Fruit fly (Drosophila melanogaster) whole organism, pupa: ENCODE data around the gene Cdk1.
A peak's percentile ranks its signal among the peaks of the same experiment; 100 is the strongest.

ENCODE experiments used
- CG10348 ChIP-seq: fragments of 200-800 bp; sonication (Bioruptor generic); IDR thresholded peaks from 2 replicates; pipeline ENCODE4 v1.3.6; 2022; ENCODE audit warnings: missing biosample characterization, missing genetic modification characterization
- CG12605 ChIP-seq: fragments of 200-800 bp; sonication (Bioruptor generic); IDR thresholded peaks from 2 replicates; pipeline ENCODE4 v1.3.6; 2022; ENCODE audit warnings: missing biosample characterization, missing genetic modification characterization
- CG13204 ChIP-seq: fragments of 200-800 bp; sonication (Bioruptor generic); optimal IDR thresholded peaks from 2 replicates; lab custom pipeline; 2018; ENCODE audit warnings: missing biosample characterization, mild to moderate bottlenecking, missing genetic modification characterization, moderate library complexity
- CG14655 ChIP-seq: fragments of 200-800 bp; sonication (Bioruptor generic); optimal IDR thresholded peaks from 3 replicates; lab custom pipeline; 2017; ENCODE audit warnings: mild to moderate bottlenecking, missing biosample characterization, missing genetic modification reagents, missing genetic modification characterization
- CG15710 ChIP-seq: fragments of 200-800 bp; sonication (Bioruptor generic); optimal IDR thresholded peaks from 2 replicates; lab custom pipeline; 2018; ENCODE audit warnings: missing biosample characterization, mild to moderate bottlenecking, missing genetic modification characterization, moderate library complexity
- CG17806 ChIP-seq: fragments of 200-800 bp; sonication (Bioruptor generic); optimal IDR thresholded peaks from 2 replicates; lab custom pipeline; 2018; ENCODE audit warnings: missing biosample characterization, mild to moderate bottlenecking, missing genetic modification characterization, moderate library complexity
- CG32121 ChIP-seq: fragments of 200-800 bp; sonication (Bioruptor generic); IDR thresholded peaks from 2 replicates; pipeline ENCODE4 v1.3.6; 2022; ENCODE audit warnings: missing biosample characterization, missing genetic modification characterization
- CG34367 ChIP-seq: fragments of 200-800 bp; sonication (Bioruptor generic); optimal IDR thresholded peaks from 2 replicates; lab custom pipeline; 2018; ENCODE audit warnings: missing biosample characterization, mild to moderate bottlenecking, missing genetic modification characterization
- CG4496 ChIP-seq: fragments of 200-800 bp; sonication (Bioruptor generic); IDR thresholded peaks from 3 replicates; pipeline ENCODE4 v1.3.6; 2022; ENCODE audit warnings: missing biosample characterization, missing genetic modification characterization
- CG8159 ChIP-seq: fragments of 200-800 bp; sonication (Bioruptor generic); optimal IDR thresholded peaks from 3 replicates; lab custom pipeline; 2018; ENCODE audit warnings: missing biosample characterization, mild to moderate bottlenecking, missing genetic modification characterization, moderate library complexity
- CG8301 ChIP-seq: fragments of 200-800 bp; sonication (Bioruptor generic); optimal IDR thresholded peaks from 2 replicates; lab custom pipeline; 2018; ENCODE audit warnings: missing biosample characterization, mild to moderate bottlenecking, missing genetic modification characterization
- CG9948 ChIP-seq: fragments of 200-800 bp; sonication (Bioruptor generic); optimal IDR thresholded peaks from 2 replicates; lab custom pipeline; 2018; ENCODE audit warnings: missing biosample characterization, mild to moderate bottlenecking, missing genetic modification characterization, moderate library complexity
- D1 ChIP-seq: fragments of 200-800 bp; sonication (Bioruptor generic); optimal IDR thresholded peaks from 2 replicates; lab custom pipeline; 2018; ENCODE audit warnings: missing biosample characterization, mild to moderate bottlenecking, missing genetic modification characterization, moderate library complexity
- EcR ChIP-seq: fragments of 200-800 bp; sonication (Bioruptor generic); optimal IDR thresholded peaks from 3 replicates; lab custom pipeline; 2019; ENCODE audit warnings: missing biosample characterization, missing genetic modification characterization, mild to moderate bottlenecking, moderate library complexity, missing genetic modification reagents
- Ets98B ChIP-seq: fragments of 200-800 bp; sonication (Bioruptor generic); IDR thresholded peaks from 2 replicates; pipeline ENCODE4 v1.3.6; 2022; ENCODE audit warnings: missing biosample characterization, missing genetic modification characterization
- Pif1A ChIP-seq: fragments of 200-800 bp; sonication (Bioruptor generic); optimal IDR thresholded peaks from 3 replicates; lab custom pipeline; 2016; ENCODE audit warnings: missing biosample characterization, missing genetic modification characterization
- Pif1B ChIP-seq: fragments of 200-800 bp; sonication (Bioruptor generic); optimal IDR thresholded peaks from 3 replicates; lab custom pipeline; 2016; ENCODE audit warnings: missing biosample characterization, missing genetic modification characterization
- Snoo ChIP-seq: fragments of 200-800 bp; sonication (Bioruptor generic); optimal IDR thresholded peaks from 3 replicates; lab custom pipeline; 2017; ENCODE audit warnings: missing biosample characterization, mild to moderate bottlenecking, missing genetic modification characterization, inconsistent platforms
- fd96Ca ChIP-seq: fragments of 200-800 bp; sonication (Bioruptor generic); IDR thresholded peaks from 3 replicates; pipeline ENCODE4 v1.3.6; 2022; ENCODE audit warnings: missing biosample characterization, missing genetic modification characterization
- gl ChIP-seq: fragments of 200-800 bp; sonication (Bioruptor generic); optimal IDR thresholded peaks from 2 replicates; lab custom pipeline; 2018; ENCODE audit warnings: missing biosample characterization, mild to moderate bottlenecking, missing genetic modification characterization
- rn ChIP-seq: fragments of 200-800 bp; sonication (Bioruptor generic); IDR thresholded peaks from 2 replicates; pipeline ENCODE4 v1.3.6; 2022; ENCODE audit warnings: missing biosample characterization, missing genetic modification characterization

Cdk1 gene

DNA sequence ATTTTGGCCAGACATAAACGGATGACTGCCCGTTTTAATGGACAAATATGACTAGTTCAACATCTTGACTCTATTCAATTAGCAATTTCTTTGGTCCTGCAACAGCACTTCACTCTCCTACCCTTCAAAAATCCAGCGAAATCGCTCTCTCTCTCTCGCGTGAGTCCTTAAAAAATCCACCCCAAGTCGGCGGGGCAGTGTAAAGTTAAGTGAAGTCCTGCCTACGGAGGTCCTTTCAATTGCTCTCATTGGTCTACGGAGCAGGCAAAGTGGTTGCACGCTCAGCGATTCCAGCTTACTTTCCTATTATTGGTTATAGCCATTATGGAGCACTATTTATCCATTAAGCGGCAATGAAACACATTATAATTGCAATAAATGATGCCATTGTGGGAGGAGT lies 32.2 kb downstream of the Cdk1 start, which contains the start of gene CG34367:
Gene CG34367 (minus strand): TSS at position 35 of the 400 bp plus-strand sequence.
- TF ChIP-seq Pif1B (GFP tag; lab: Kevin White, UChicago) = no peak

DNA sequence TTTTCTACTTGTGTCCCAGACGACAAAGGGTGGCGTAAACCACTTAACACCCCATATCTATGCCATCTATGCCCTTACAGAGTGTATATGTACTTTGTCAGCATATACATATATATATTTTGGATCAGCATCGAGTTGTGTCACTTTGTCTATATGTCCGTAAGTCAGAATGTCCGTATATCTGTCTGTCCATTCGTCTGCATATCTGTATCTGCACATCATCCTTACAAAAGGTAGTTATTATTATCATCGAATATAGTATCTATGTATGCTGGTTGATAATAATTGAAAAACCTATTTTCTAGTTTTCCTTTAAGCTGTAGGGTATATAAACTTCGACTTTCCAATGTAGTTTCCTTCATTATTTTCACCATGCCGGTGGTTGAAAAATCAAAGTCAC lies 34.9 kb downstream of the Cdk1 start:
- no peak for TF ChIP-seq rn (GFP tag; lab: Robert Waterston, UW)

DNA sequence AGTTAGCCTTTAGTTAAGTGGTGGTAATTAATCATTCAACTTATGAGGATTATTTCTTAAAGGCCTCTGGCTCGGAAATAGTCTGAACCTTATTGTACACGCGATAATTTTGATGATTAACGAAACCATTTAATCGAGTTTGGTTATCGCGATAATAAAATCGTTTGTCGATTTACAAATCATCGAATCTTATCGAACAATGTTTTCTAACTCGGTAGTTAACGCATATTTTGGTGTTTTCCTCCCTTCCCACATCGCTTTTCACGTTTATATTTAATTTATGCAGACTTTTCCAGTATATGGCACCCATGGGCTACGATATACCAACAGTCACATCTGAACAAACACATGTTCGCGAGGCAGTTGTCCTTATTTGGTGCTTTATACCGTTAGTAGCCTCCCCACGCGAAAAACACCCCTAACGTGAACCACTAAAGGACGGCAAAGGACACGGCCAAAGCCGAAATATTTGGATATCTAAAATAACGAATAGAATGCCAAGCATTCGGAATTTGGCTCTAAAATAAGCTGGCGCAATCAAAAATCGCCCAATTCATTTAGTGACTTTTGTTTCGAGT lies 41.9 kb downstream of the Cdk1 start, which contains the start of gene Frmd5:
Gene Frmd5 (plus strand): TSS at position 414 of the 578 bp plus-strand sequence.
- TF ChIP-seq D1 (no peak), Pif1B (GFP tag; lab: Kevin White, UChicago) (no peak), CG32121 (GFP tag; lab: Robert Waterston, UW) (no peak), EcR (GFP tag; lab: Kevin White, UChicago) (no peak), CG9948 (no peak), CG17806 (tag; lab: Kevin White, UChicago) (no peak), CG34367 (tag; lab: Kevin White, UChicago) (no peak), rn (GFP tag; lab: Robert Waterston, UW) (no peak), CG15710 (tag; lab: Kevin White, UChicago) (no peak), CG13204 (GFP tag; lab: Kevin White, UChicago) (no peak), Ets98B (no peak), CG4496 (GFP tag; lab: Robert Waterston, UW) (no peak), CG12605 (GFP tag; lab: Robert Waterston, UW) (no peak), Pif1A (GFP tag; lab: Kevin White, UChicago) (no peak), CG8159 (no peak)

DNA sequence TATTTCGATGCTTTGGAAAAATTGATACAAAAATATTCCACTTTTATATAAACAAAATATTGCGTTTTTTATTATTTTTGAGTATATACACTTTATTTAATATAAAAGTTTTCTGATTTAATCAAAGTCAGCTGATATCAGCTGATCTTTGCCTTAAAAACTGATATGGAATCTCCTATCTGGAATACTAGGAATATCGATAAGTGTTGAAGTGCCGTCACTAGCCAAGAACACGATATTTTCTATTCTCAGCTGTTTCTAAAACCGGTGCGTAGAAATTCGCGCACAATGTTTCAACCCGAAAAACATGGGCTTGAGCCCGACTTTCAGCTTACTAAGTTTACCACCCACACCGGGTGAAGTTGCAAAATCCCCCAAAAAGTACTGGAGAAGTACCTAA lies 43.6 kb downstream of the Cdk1 start, which contains the start of gene Sps2:
Gene Sps2 (plus strand): TSS at position 124 of the 400 bp plus-strand sequence.
- no peak for TF ChIP-seq CG10348 (GFP tag; lab: Robert Waterston, UW)
- TF ChIP-seq CG4496 (GFP tag; lab: Robert Waterston, UW) = no peak
- no peak for TF ChIP-seq rn (GFP tag; lab: Robert Waterston, UW)
- TF ChIP-seq CG8159 = no peak
- no peak for TF ChIP-seq Snoo (tag; lab: Kevin White, UChicago)
- no peak for TF ChIP-seq gl (tag; lab: Kevin White, UChicago)
- TF ChIP-seq CG34367 (tag; lab: Kevin White, UChicago) = no peak
- TF ChIP-seq fd96Ca (GFP tag; lab: Robert Waterston, UW) = no peak
- no peak for TF ChIP-seq Pif1A (GFP tag; lab: Kevin White, UChicago)
- no peak for TF ChIP-seq EcR (GFP tag; lab: Kevin White, UChicago)
- no peak for TF ChIP-seq Ets98B
- TF ChIP-seq CG8301 (tag; lab: Kevin White, UChicago) = no peak

DNA sequence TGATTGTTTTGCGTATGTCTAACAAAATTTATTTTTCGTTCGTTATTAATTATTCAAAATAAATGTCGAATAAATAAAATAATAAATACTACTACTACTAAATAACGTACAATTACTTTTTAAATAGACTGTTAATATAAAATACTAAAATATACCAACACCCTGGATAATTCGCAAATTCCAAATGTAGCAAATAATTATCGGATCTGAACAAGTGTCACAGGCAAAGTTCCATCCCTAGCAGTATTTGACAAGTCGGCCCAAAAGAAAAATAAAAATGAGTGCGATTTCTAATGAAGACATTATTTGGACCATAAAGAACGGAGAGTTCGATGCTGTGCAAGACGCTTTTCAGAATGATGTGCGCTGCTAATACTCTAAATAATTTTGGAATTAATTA lies 44.7 kb downstream of the Cdk1 start, which contains the start of gene CG31715:
Gene CG31715 (plus strand): TSS at position 212 of the 400 bp plus-strand sequence.
- TF ChIP-seq D1 = no peak
- no peak for TF ChIP-seq gl (tag; lab: Kevin White, UChicago)
- peak; percentile 4 for TF ChIP-seq CG9948
- no peak for TF ChIP-seq CG34367 (tag; lab: Kevin White, UChicago)
- TF ChIP-seq CG15710 (tag; lab: Kevin White, UChicago) = peak; percentile 6
- TF ChIP-seq rn (GFP tag; lab: Robert Waterston, UW) = no peak
- TF ChIP-seq Pif1A (GFP tag; lab: Kevin White, UChicago) = no peak
- TF ChIP-seq CG10348 (GFP tag; lab: Robert Waterston, UW) = no peak
- no peak for TF ChIP-seq fd96Ca (GFP tag; lab: Robert Waterston, UW)
- TF ChIP-seq CG13204 (GFP tag; lab: Kevin White, UChicago) = no peak
- no peak for TF ChIP-seq CG8159
- TF ChIP-seq Ets98B = no peak
- TF ChIP-seq CG17806 (tag; lab: Kevin White, UChicago) = peak; percentile 7
- TF ChIP-seq CG8301 (tag; lab: Kevin White, UChicago) = no peak
- no peak for TF ChIP-seq Pif1B (GFP tag; lab: Kevin White, UChicago)
- TF ChIP-seq CG12605 (GFP tag; lab: Robert Waterston, UW) = no peak
- peak; percentile 13 for TF ChIP-seq Snoo (tag; lab: Kevin White, UChicago)
- no peak for TF ChIP-seq CG32121 (GFP tag; lab: Robert Waterston, UW)
- no peak for TF ChIP-seq CG14655 (GFP tag; lab: Kevin White, UChicago)
- no peak for TF ChIP-seq CG4496 (GFP tag; lab: Robert Waterston, UW)
- TF ChIP-seq EcR (GFP tag; lab: Kevin White, UChicago) = no peak

DNA sequence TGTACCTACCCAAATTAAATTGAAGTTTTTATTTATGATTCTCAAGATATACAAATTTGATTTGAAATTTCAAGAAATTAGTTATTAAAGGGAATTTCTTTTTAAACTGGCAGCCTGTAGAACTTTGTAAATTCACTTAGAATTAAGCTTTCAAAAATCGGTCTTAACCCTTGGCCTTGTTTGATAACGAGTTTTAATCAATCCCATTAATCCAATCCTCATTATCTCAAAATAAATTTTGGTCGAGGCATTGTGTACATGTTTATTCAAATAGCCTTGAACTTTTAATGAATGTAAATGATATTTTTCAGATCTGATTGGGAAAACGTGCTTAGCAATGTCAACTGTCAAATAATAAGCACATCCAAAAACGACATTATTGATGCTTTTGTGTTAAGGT lies 46.2 kb downstream of the Cdk1 start:
- TF ChIP-seq CG4496 (GFP tag; lab: Robert Waterston, UW) (no peak), EcR (GFP tag; lab: Kevin White, UChicago) (no peak), rn (GFP tag; lab: Robert Waterston, UW) (no peak), CG32121 (GFP tag; lab: Robert Waterston, UW) (no peak), CG14655 (GFP tag; lab: Kevin White, UChicago) (no peak), gl (tag; lab: Kevin White, UChicago) (no peak), Pif1B (GFP tag; lab: Kevin White, UChicago) (no peak), CG12605 (GFP tag; lab: Robert Waterston, UW) (no peak), CG8159 (no peak)
